Fruit fly (Drosophila melanogaster) whole organism, wandering third instar larva: ENCODE results near the gene Cyp304a1.

Experiments
- GATAd ChIP-seq: sonication (Bioruptor generic); optimal IDR thresholded peaks from 2 replicates; lab custom pipeline; 2016; ENCODE audit warnings: missing biosample characterization, missing genetic modification characterization
- dmrt93B ChIP-seq: fragments of 200-800 bp; sonication (Bioruptor generic); optimal IDR thresholded peaks from 2 replicates; lab custom pipeline; 2018; ENCODE audit warnings: missing biosample characterization, mild to moderate bottlenecking, missing genetic modification characterization
- pan ChIP-seq: fragments of >200 bp; optimal IDR thresholded peaks from 2 replicates; lab custom pipeline; 2017
- tai ChIP-seq: sonication (Bioruptor generic); optimal IDR thresholded peaks from 2 replicates; lab custom pipeline; 2016; ENCODE audit warnings: missing biosample characterization, missing genetic modification characterization
- woc ChIP-seq: sonication (Bioruptor generic); optimal IDR thresholded peaks from 2 replicates; lab custom pipeline; 2016; ENCODE audit warnings: missing biosample characterization, mild to moderate bottlenecking, missing genetic modification characterization

DNA sequence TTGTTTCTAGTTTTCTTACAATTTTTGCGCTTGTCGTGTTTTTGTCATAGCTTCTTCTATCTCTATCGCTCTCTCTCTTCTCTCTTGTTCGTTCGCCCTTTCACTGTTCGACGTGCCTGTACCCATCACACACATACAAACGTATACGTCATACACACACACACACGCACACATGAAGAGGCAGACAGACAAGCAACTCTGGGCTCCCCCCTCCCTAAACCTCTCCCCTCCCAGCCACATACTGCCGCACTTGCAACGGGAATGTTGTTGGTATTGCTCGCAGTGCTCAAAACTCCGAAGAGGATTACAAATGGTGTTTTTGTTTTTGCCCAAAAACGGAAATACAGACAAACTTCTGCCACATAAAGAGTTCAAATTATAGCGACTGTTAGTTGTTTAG is 49.4 kb downstream of the Cyp304a1 start:
- TF ChIP-seq pan (no peak), woc (GFP tag; lab: Kevin White, UChicago) (no peak), dmrt93B (GFP tag; lab: Kevin White, UChicago) (no peak), GATAd (GFP tag; lab: Kevin White, UChicago) (no peak), tai (GFP tag; lab: Kevin White, UChicago) (no peak)
